Worm (Caenorhabditis elegans) whole organism, midembryonic: ENCODE data around the gene C01G12.13.

ENCODE experiments used
- T22C8.4 ChIP-seq: fragments of 200-800 bp; sonication (Bioruptor generic); IDR thresholded peaks from 2 replicates; pipeline ENCODE4 v1.3.6; 2022; ENCODE audit warnings: missing genetic modification characterization, missing compliant biosample characterization
- cog-1 ChIP-seq: sonication (generic microtip); optimal IDR thresholded peaks from 2 replicates; lab custom pipeline; 2016; ENCODE audit warnings: missing genetic modification characterization, missing compliant biosample characterization
- flt-1 ChIP-seq: fragments of 200-800 bp; sonication (Bioruptor generic); IDR thresholded peaks from 2 replicates; pipeline ENCODE4 v1.3.6; 2022; ENCODE audit warnings: missing genetic modification characterization, missing compliant biosample characterization
- klf-2 ChIP-seq: fragments of 200-800 bp; sonication (Bioruptor generic); conservative IDR thresholded peaks from 2 replicates; pipeline ENCODE4 v1.3.6; 2022; ENCODE audit warnings: missing genetic modification reagents, missing genetic modification characterization, missing compliant biosample characterization
- med-1 ChIP-seq: sonication (generic microtip); optimal IDR thresholded peaks from 2 replicates; lab custom pipeline; 2017; ENCODE audit warnings: missing genetic modification characterization, mild to moderate bottlenecking, missing compliant biosample characterization, antibody characterized with exemption, missing genetic modification reagents; ENCODE audit not compliant: insufficient read depth
- tab-1 ChIP-seq: fragments of 200-800 bp; sonication (Bioruptor generic); IDR thresholded peaks from 2 replicates; pipeline ENCODE4 v1.3.6; 2022; ENCODE audit warnings: missing genetic modification characterization, missing compliant biosample characterization
- ztf-29 ChIP-seq: fragments of 200-800 bp; sonication (Bioruptor generic); IDR thresholded peaks from 2 replicates; pipeline ENCODE4 v1.3.6; 2022; ENCODE audit warnings: missing genetic modification reagents, missing genetic modification characterization, missing compliant biosample characterization

ce11 chrII:14609297-14609937 lies 32.9 kb downstream of the C01G12.13 start:
- no peak for TF ChIP-seq ztf-29 (GFP tag; lab: Robert Waterston, UW)
- no peak for TF ChIP-seq tab-1 (GFP tag; lab: Robert Waterston, UW)
- no peak for TF ChIP-seq T22C8.4 (GFP tag; lab: Robert Waterston, UW)
- no peak for TF ChIP-seq flt-1 (GFP tag; lab: Robert Waterston, UW)
- no peak for TF ChIP-seq klf-2
- TF ChIP-seq med-1 = no peak
- no peak for TF ChIP-seq cog-1 (tag; lab: Kevin White, UChicago)
